Fruit fly (Drosophila melanogaster) whole organism, adult: Measurements from ENCODE around the gene CG9395.

Experiments
- CG11617 ChIP-seq: fragments of 200-800 bp; sonication (Bioruptor generic); optimal IDR thresholded peaks from 2 replicates; lab custom pipeline; 2017; ENCODE audit warnings: mild to moderate bottlenecking, missing biosample characterization, missing genetic modification reagents, missing genetic modification characterization
- CG12768 ChIP-seq: fragments of 200-800 bp; sonication (Bioruptor generic); optimal IDR thresholded peaks from 2 replicates; lab custom pipeline; 2017; ENCODE audit warnings: missing biosample characterization, missing genetic modification characterization, mild to moderate bottlenecking, moderate library complexity, missing genetic modification reagents
- CG14711 ChIP-seq: fragments of 200-800 bp; sonication (Bioruptor generic); optimal IDR thresholded peaks from 2 replicates; lab custom pipeline; 2018; ENCODE audit warnings: missing biosample characterization, mild to moderate bottlenecking, missing genetic modification characterization, moderate library complexity
- CG5204 ChIP-seq: fragments of 200-800 bp; sonication (Bioruptor generic); optimal IDR thresholded peaks from 2 replicates; lab custom pipeline; 2016; ENCODE audit warnings: missing biosample characterization, missing genetic modification characterization
- Clk ChIP-seq: fragments of 200-800 bp; sonication (Bioruptor generic); optimal IDR thresholded peaks from 2 replicates; lab custom pipeline; 2017; ENCODE audit warnings: missing biosample characterization, missing genetic modification characterization
- Crg-1 ChIP-seq: fragments of 200-800 bp; sonication (Bioruptor generic); optimal IDR thresholded peaks from 2 replicates; lab custom pipeline; 2016; ENCODE audit warnings: missing biosample characterization, missing genetic modification characterization
- Mnt ChIP-seq: fragments of 200-800 bp; sonication (Bioruptor generic); optimal IDR thresholded peaks from 2 replicates; lab custom pipeline; 2016; ENCODE audit warnings: missing biosample characterization, mild to moderate bottlenecking, missing genetic modification characterization
- bab1 ChIP-seq: fragments of 200-800 bp; sonication (Bioruptor generic); optimal IDR thresholded peaks from 3 replicates; lab custom pipeline; 2019; ENCODE audit warnings: missing biosample characterization, mild to moderate bottlenecking, missing genetic modification characterization, moderate library complexity
- cic ChIP-seq: fragments of 200-800 bp; sonication (Bioruptor generic); optimal IDR thresholded peaks from 2 replicates; lab custom pipeline; 2017; ENCODE audit warnings: missing biosample characterization, mild to moderate bottlenecking, missing genetic modification characterization, moderate library complexity
- cnc ChIP-seq, 2 experiments: fragments of >200 bp; optimal IDR thresholded peaks; 2 replicates each; lab custom pipeline; 2017
- kay ChIP-seq: fragments of 200-800 bp; sonication (Bioruptor generic); peaks from one replicate; lab custom pipeline; 2016; ENCODE audit warnings: missing biosample characterization, missing genetic modification characterization, borderline replicate concordance
- ovo ChIP-seq: fragments of 200-800 bp; sonication (Bioruptor generic); optimal IDR thresholded peaks from 2 replicates; lab custom pipeline; 2016; ENCODE audit warnings: missing biosample characterization, missing genetic modification characterization
- tj ChIP-seq: fragments of 200-800 bp; sonication (Bioruptor generic); optimal IDR thresholded peaks from 3 replicates; lab custom pipeline; 2017; ENCODE audit warnings: missing biosample characterization, mild to moderate bottlenecking, missing genetic modification characterization, moderate library complexity
- toe ChIP-seq: fragments of 200-800 bp; sonication (Bioruptor generic); optimal IDR thresholded peaks from 2 replicates; lab custom pipeline; 2016; ENCODE audit warnings: missing biosample characterization, missing genetic modification characterization

- TF ChIP-seq CG11617 (GFP tag; lab: Kevin White, UChicago) = peak; percentile 89
- peak; percentile 74 for TF ChIP-seq ovo
- peak; percentile 64 for TF ChIP-seq tj (GFP tag; lab: Kevin White, UChicago)
- TF ChIP-seq toe (GFP tag; lab: Kevin White, UChicago) = no peak
- peak; percentile 97 for TF ChIP-seq CG14711 (tag; lab: Kevin White, UChicago)
- TF ChIP-seq CG5204 = no peak
- TF ChIP-seq cic (GFP tag; lab: Kevin White, UChicago) = peak; percentile 35
- no peak for TF ChIP-seq cnc (optimal IDR thresholded peaks at IDR 0.05; lab: Kevin White, UChicago)
- TF ChIP-seq Clk (GFP tag; lab: Kevin White, UChicago) = peak; percentile 69
- TF ChIP-seq bab1 (GFP tag; lab: Kevin White, UChicago) = peak; percentile 83
- peak; percentile 69 for TF ChIP-seq Mnt (GFP tag; lab: Kevin White, UChicago)
- no peak for TF ChIP-seq kay
- TF ChIP-seq CG12768 (GFP tag; lab: Kevin White, UChicago) = peak; percentile 80
- TF ChIP-seq Crg-1 (GFP tag; lab: Kevin White, UChicago) = peak; percentile 49
Observed at dm6 chr2L:13378488-13378964, 23.7 kb upstream of the CG9395 start, which contains the start of the genes CG9302 and beta'COP.
